Fruit fly (Drosophila melanogaster) whole organism, wandering third instar larva: Measurements from ENCODE around the gene Cby.

ENCODE experiments used
- Abd-B ChIP-seq: fragments of >200 bp; optimal IDR thresholded peaks from 2 replicates; lab custom pipeline; 2017; ENCODE audit warnings: missing biosample characterization, missing genetic modification characterization
- CG9705 ChIP-seq: fragments of 200-800 bp; sonication (Bioruptor generic); optimal IDR thresholded peaks from 2 replicates; lab custom pipeline; 2018; ENCODE audit warnings: missing biosample characterization, mild to moderate bottlenecking, missing genetic modification characterization
- CrebA ChIP-seq: fragments of 200-800 bp; sonication (Bioruptor generic); optimal IDR thresholded peaks from 2 replicates; lab custom pipeline; 2016; ENCODE audit warnings: missing biosample characterization, mild to moderate bottlenecking, missing genetic modification characterization, borderline replicate concordance
- Dfd ChIP-seq: fragments of >200 bp; optimal IDR thresholded peaks from 2 replicates; lab custom pipeline; 2017; ENCODE audit warnings: missing biosample characterization, missing genetic modification characterization
- Dif ChIP-seq: fragments of 200-275, 200-300 bp; sonication (Bioruptor generic); optimal IDR thresholded peaks from 2 replicates; lab custom pipeline; 2018; ENCODE audit warnings: missing biosample characterization, missing genetic modification characterization; ENCODE audit not compliant: partially characterized antibody
- GATAd ChIP-seq: sonication (Bioruptor generic); optimal IDR thresholded peaks from 2 replicates; lab custom pipeline; 2016; ENCODE audit warnings: missing biosample characterization, missing genetic modification characterization
- HLH106 ChIP-seq: fragments of 200-800 bp; optimal IDR thresholded peaks from 3 replicates; lab custom pipeline; 2019; ENCODE audit warnings: missing biosample characterization, mild to moderate bottlenecking, missing genetic modification characterization, moderate library complexity
- Hnf4 ChIP-seq: fragments of 200-800 bp; sonication (Bioruptor generic); optimal IDR thresholded peaks from 2 replicates; lab custom pipeline; 2016; ENCODE audit warnings: missing biosample characterization, mild to moderate bottlenecking, missing genetic modification characterization
- Mio ChIP-seq: sonication (Bioruptor generic); optimal IDR thresholded peaks from 2 replicates; lab custom pipeline; 2016; ENCODE audit warnings: missing biosample characterization, missing genetic modification characterization
- Myc ChIP-seq: fragments of >200 bp; optimal IDR thresholded peaks from 2 replicates; lab custom pipeline; 2017
- N ChIP-seq: fragments of >200 bp; optimal IDR thresholded peaks from 2 replicates; lab custom pipeline; 2018; ENCODE audit warnings: missing biosample characterization, missing external identifiers, missing genetic modification characterization
- OdsH ChIP-seq: fragments of 200-800 bp; sonication (Bioruptor generic); optimal IDR thresholded peaks from 2 replicates; lab custom pipeline; 2016; ENCODE audit warnings: missing biosample characterization, mild to moderate bottlenecking, missing genetic modification characterization
- Rel ChIP-seq, 2 experiments: fragments of 200-800 bp; sonication (Bioruptor generic) in 1 of 2; optimal IDR thresholded peaks; 2 replicates in 1 of 2; 3 replicates in 1 of 2; lab custom pipeline; 2016 to 2019; ENCODE audit warnings: mild to moderate bottlenecking in 2 of 2, missing biosample characterization in 2 of 2, missing genetic modification characterization in 2 of 2, moderate library complexity in 1 of 2
- Sp1 ChIP-seq: fragments of 200-800 bp; sonication (Bioruptor generic); optimal IDR thresholded peaks from 3 replicates; lab custom pipeline; 2019; ENCODE audit warnings: missing biosample characterization, mild to moderate bottlenecking, missing genetic modification characterization, moderate library complexity
- Vsx2 ChIP-seq: fragments of 200-300, 225-300 bp; sonication (Bioruptor generic); optimal IDR thresholded peaks from 2 replicates; lab custom pipeline; 2018; ENCODE audit warnings: missing biosample characterization, missing genetic modification characterization; ENCODE audit not compliant: partially characterized antibody
- brk ChIP-seq: fragments of 200-800 bp; sonication (Bioruptor generic); optimal IDR thresholded peaks from 2 replicates; lab custom pipeline; 2016; ENCODE audit warnings: missing biosample characterization, mild to moderate bottlenecking, missing genetic modification characterization
- dmrt93B ChIP-seq: fragments of 200-800 bp; sonication (Bioruptor generic); optimal IDR thresholded peaks from 2 replicates; lab custom pipeline; 2018; ENCODE audit warnings: missing biosample characterization, mild to moderate bottlenecking, missing genetic modification characterization
- dsf ChIP-seq: sonication (Bioruptor generic); optimal IDR thresholded peaks from 2 replicates; lab custom pipeline; 2016; ENCODE audit warnings: missing biosample characterization, missing genetic modification characterization, borderline replicate concordance
- ey ChIP-seq: fragments of 200-800 bp; sonication (Bioruptor generic); optimal IDR thresholded peaks from 2 replicates; lab custom pipeline; 2016; ENCODE audit warnings: missing biosample characterization, missing genetic modification characterization
- foxo ChIP-seq, 2 experiments: fragments of 200-800 bp; sonication (Bioruptor generic); optimal IDR thresholded peaks; 2 replicates in 1 of 2; 3 replicates in 1 of 2; lab custom pipeline; 2016 to 2017; ENCODE audit warnings: missing biosample characterization in 2 of 2, missing genetic modification characterization in 2 of 2
- fru ChIP-seq: fragments of 200-800 bp; sonication (Bioruptor generic); optimal IDR thresholded peaks from 3 replicates; lab custom pipeline; 2016; ENCODE audit warnings: missing biosample characterization, mild to moderate bottlenecking, missing genetic modification characterization
- h ChIP-seq: fragments of 200-800 bp; sonication (Bioruptor generic); optimal IDR thresholded peaks from 3 replicates; lab custom pipeline; 2016; ENCODE audit warnings: missing biosample characterization, mild to moderate bottlenecking, missing genetic modification characterization
- lola ChIP-seq: fragments of >200 bp; optimal IDR thresholded peaks from 2 replicates; lab custom pipeline; 2017; ENCODE audit warnings: missing biosample characterization, missing genetic modification characterization
- pan ChIP-seq: fragments of >200 bp; optimal IDR thresholded peaks from 2 replicates; lab custom pipeline; 2017
- sage ChIP-seq: fragments of 200-800 bp; sonication (Bioruptor generic); optimal IDR thresholded peaks from 2 replicates; lab custom pipeline; 2016; ENCODE audit warnings: missing biosample characterization, mild to moderate bottlenecking, missing genetic modification characterization
- sv ChIP-seq: fragments of 200-800 bp; sonication (Bioruptor generic); optimal IDR thresholded peaks from 3 replicates; lab custom pipeline; 2016; ENCODE audit warnings: missing biosample characterization, missing genetic modification characterization
- usp ChIP-seq: fragments of >200 bp; optimal IDR thresholded peaks from 2 replicates; lab custom pipeline; 2017; ENCODE audit warnings: missing biosample characterization, missing genetic modification characterization
- woc ChIP-seq: sonication (Bioruptor generic); optimal IDR thresholded peaks from 2 replicates; lab custom pipeline; 2016; ENCODE audit warnings: missing biosample characterization, mild to moderate bottlenecking, missing genetic modification characterization

Gene Cby

DNA sequence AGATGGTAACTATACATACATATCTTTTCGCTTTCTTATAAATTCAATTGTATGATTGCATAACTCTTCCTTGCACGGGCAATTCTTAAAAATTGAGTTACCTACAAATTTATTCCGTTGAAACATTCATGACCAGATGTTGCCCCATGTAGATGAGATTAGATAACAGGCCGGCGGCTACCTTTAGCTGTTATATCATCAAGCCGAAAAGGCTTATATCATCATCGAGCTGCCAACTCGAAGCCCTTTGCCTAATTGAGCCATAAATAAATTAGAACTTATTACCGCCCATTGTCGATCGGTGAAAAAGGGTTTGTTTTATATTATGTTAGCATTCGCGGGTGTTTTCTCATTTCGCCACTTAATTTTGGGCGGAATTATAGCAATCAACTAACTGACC is 27.4 kb upstream of the Cby start:
- TF ChIP-seq Vsx2 (GFP tag; lab: Kevin White, UChicago) (no peak), lola (GFP tag; lab: Kevin White, UChicago) (no peak), Hnf4 (GFP tag; lab: Kevin White, UChicago) (no peak), h (GFP tag; lab: Kevin White, UChicago) (no peak), OdsH (GFP tag; lab: Kevin White, UChicago) (no peak)

DNA sequence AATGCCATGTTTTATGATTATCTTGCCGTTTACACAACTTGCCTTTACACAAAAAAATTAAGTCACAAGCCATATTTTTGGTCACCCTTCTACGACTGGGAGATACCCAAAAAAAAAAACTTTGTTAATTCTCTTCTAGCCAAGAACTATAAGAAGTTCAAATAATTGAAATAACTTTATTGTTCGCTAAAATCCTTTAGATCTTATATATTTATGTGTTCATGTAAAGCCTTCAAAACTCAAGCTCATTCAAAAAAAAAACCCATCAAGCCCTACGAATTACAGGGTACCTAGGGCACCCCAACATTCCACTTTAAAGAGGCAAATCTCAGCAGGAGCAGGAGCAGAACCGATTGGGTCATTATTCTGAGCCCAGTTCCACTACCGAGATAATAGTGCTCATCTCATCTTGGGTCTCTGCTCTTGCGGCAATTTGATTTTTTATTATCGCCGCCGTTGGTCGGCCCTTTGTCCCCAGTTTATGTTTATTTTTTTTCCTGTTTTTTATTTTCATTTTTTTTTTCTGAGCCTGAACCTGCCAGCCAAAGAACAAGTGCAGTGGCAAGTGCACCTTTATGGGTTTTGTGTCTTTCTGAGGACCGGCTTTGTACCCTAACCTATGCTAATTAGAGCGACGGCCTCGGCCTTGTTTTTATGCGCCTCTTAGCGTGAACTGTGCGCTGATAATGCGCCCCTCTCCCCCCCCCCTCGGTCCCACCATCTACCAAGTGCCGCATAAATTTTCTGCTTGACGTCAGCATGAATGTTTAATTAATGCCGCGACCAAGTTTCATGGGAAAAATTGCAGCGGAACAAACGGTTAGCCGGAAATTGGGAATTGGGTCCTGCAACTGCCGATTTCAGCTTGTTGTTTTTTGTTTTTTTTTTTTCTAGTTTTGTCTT is 26.1 kb upstream of the Cby start:
- TF ChIP-seq foxo (GFP tag; optimal IDR thresholded peaks at IDR 0.05; lab: Kevin White, UChicago) (peak in 1 of 2 experiments; percentile 0), lola (GFP tag; lab: Kevin White, UChicago) (no peak), fru (GFP tag; lab: Kevin White, UChicago) (no peak), Dif (GFP tag; lab: Kevin White, UChicago) (no peak), Vsx2 (GFP tag; lab: Kevin White, UChicago) (no peak), pan (lab: Kevin White, UChicago) (no peak), N (GFP tag; lab: Kevin White, UChicago) (no peak)
- TF ChIP-seq, all 38 proteins: peak for 1

DNA sequence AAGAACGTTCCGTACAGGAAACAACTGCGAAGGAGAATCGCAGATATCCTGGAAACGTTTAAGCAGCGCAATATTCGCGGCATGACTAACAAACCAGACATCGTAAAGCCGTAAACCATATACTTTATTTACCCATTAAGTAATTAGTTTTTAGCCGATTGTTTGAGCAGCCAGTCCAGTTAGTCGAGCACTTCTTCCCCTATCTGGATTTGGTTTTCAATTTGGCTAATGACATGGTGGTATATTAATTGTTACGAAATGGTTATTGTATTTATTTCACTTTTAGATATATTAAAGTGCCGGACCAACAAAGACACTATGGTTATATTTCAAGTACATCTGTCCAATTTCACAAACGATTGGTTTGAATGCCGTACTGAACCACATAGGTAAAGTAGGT is 24.1 kb upstream of the Cby start, which contains the start of gene Gr93b:
Gene Gr93b (minus strand): TSS at position 101 of the 400 bp plus-strand sequence.
- TF ChIP-seq lola (GFP tag; lab: Kevin White, UChicago) (no peak), CrebA (GFP tag; lab: Kevin White, UChicago) (no peak), Vsx2 (GFP tag; lab: Kevin White, UChicago) (no peak), pan (lab: Kevin White, UChicago) (no peak), HLH106 (tag; lab: Kevin White, UChicago) (no peak), N (GFP tag; lab: Kevin White, UChicago) (no peak), dsf (GFP tag; lab: Kevin White, UChicago) (no peak), Abd-B (GFP tag; lab: Kevin White, UChicago) (no peak), woc (GFP tag; lab: Kevin White, UChicago) (no peak), GATAd (GFP tag; lab: Kevin White, UChicago) (no peak), Rel (GFP tag; optimal IDR thresholded peaks at IDR 0.05; lab: Kevin White, UChicago) (no peak), Rel (tag; optimal IDR thresholded peaks at IDR 0.05; lab: Kevin White, UChicago) (no peak), Mio (GFP tag; lab: Kevin White, UChicago) (no peak), brk (GFP tag; lab: Kevin White, UChicago) (no peak), fru (GFP tag; lab: Kevin White, UChicago) (no peak), CG9705 (GFP tag; lab: Kevin White, UChicago) (no peak), sage (GFP tag; lab: Kevin White, UChicago) (no peak)
- TF ChIP-seq, all 38 proteins: peak for 0

DNA sequence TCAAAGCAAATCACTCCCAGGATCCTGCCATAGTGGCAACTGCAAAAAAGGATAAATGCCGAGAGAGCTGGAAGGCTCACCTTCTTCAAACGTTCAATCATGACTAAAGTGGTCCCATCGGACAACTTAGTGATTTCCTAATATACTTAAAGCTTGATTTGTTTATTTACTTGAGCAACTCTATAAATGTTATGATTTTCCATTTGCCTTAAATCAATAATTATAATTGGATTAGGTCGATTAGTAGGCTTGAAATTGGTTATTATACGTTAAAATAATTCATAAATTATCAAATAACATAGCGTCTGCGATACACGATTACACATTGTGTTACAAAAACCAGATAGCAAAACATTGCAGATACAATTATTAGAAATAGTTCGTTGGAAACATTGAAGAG is 22.6 kb upstream of the Cby start, which contains the start of gene Gr93c:
Gene Gr93c (minus strand): TSS at position 101 of the 400 bp plus-strand sequence.
- TF ChIP-seq Vsx2 (GFP tag; lab: Kevin White, UChicago): no peak
- TF ChIP-seq Rel (GFP tag; optimal IDR thresholded peaks at IDR 0.05; lab: Kevin White, UChicago): no peak
- no peak for TF ChIP-seq Rel (tag; optimal IDR thresholded peaks at IDR 0.05; lab: Kevin White, UChicago)
- TF ChIP-seq usp (GFP tag; lab: Kevin White, UChicago): no peak
- no peak for TF ChIP-seq Dif (GFP tag; lab: Kevin White, UChicago)
- no peak for TF ChIP-seq foxo (GFP tag; optimal IDR thresholded peaks at IDR 0.05; lab: Kevin White, UChicago)
- no peak for TF ChIP-seq sage (GFP tag; lab: Kevin White, UChicago)
- TF ChIP-seq sv: no peak
- no peak for TF ChIP-seq Mio (GFP tag; lab: Kevin White, UChicago)
- TF ChIP-seq CG9705 (GFP tag; lab: Kevin White, UChicago): no peak
- TF ChIP-seq OdsH (GFP tag; lab: Kevin White, UChicago): no peak
- TF ChIP-seq Dfd (GFP tag; lab: Kevin White, UChicago): no peak
- TF ChIP-seq Sp1 (GFP tag; lab: Kevin White, UChicago): no peak
- no peak for TF ChIP-seq ey
- no peak for TF ChIP-seq dmrt93B
- no peak for TF ChIP-seq N (GFP tag; lab: Kevin White, UChicago)
- TF ChIP-seq Myc (lab: Kevin White, UChicago): no peak
